Fruit fly (Drosophila melanogaster): Measurements from ENCODE around the gene AP-1mu.

The AP-1mu gene

DNA sequence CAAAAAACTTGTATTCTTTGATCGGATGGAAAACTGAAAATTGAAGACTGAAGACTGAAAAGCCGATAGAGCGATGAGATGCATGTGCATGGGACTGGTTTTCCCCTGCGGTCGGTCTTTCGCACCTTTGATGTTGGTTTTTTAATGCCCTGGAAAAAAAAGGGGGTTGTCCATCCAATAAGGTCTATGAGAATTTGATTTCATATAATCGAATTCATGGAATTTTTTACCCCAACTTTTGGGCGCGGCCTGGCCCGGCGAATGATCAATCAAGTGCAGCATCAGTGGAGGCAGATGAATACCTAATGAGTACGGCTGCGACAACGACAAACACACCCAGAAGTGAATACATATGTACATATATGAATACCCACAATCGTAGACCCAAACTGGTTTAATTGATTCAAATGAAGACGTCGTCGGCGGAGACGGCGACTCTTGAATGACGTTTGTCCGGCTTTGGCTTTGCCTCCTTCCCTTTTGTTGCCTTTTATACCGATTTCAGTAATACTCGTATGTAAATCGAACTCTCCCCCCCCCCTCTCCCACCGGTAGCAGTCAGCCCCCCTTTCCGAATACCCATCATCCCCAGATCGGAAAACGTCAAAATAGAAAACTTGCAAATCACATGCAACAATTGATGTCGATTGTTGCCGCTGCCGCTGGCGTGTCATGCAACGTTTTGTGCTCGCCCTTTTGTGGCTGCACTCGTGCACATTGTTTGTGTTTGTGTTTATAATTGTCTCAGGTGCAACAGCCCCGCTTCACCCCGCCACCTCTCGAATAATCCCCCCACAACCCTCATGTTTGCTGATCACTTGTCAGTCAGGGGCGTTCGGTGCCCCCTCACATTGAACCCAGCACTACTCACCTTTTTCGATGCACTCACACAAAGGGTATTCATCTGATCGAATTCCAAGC is 44.0 kb upstream of the AP-1mu start:
- TF ChIP-seq CG15710 (tag; optimal IDR thresholded peaks at IDR 0.05): no peak
- TF ChIP-seq CG8301 (tag; optimal IDR thresholded peaks at IDR 0.05): no peak
- no peak for TF ChIP-seq CG12605 (GFP tag; IDR thresholded peaks at IDR 0.05)
- peak; percentile 2 for TF ChIP-seq gl (tag; optimal IDR thresholded peaks at IDR 0.05)
- no peak for TF ChIP-seq CG34367 (tag; optimal IDR thresholded peaks at IDR 0.05)
- TF ChIP-seq rn (GFP tag; IDR thresholded peaks at IDR 0.05): no peak
- peak; percentile 12 for TF ChIP-seq EcR (GFP tag; optimal IDR thresholded peaks at IDR 0.05)
- no peak for TF ChIP-seq CG4496 (GFP tag; IDR thresholded peaks at IDR 0.05)

DNA sequence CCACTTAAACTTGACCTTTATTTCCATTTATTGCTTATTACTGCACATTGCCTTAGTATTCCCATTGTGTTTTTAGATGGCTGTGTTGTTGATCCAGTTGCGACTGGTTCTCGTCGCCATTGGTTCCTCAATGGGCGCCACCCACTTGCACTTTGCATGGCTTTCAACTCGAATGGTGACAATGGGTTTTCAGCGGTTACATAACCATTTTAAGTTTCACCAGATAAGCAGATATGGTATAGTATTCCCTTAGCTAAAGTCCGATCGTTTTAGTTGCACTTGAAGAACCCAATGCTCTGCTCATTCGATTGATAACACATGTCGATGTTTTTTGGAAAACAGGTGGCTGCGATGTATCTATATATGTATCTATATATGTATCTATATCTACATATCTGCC is 42.6 kb upstream of the AP-1mu start:
- no peak for TF ChIP-seq CG8301 (tag; optimal IDR thresholded peaks at IDR 0.05)
- TF ChIP-seq Pif1A (GFP tag; optimal IDR thresholded peaks at IDR 0.05): no peak
- no peak for TF ChIP-seq CG17806 (tag; optimal IDR thresholded peaks at IDR 0.05)
- no peak for TF ChIP-seq CG34367 (tag; optimal IDR thresholded peaks at IDR 0.05)
- no peak for TF ChIP-seq EcR (GFP tag; optimal IDR thresholded peaks at IDR 0.05)
- TF ChIP-seq CG15710 (tag; optimal IDR thresholded peaks at IDR 0.05): peak; percentile 7
- no peak for TF ChIP-seq gl (tag; optimal IDR thresholded peaks at IDR 0.05)
- TF ChIP-seq CG32121 (GFP tag; IDR thresholded peaks at IDR 0.05): no peak
- no peak for TF ChIP-seq CG13204 (GFP tag; optimal IDR thresholded peaks at IDR 0.05)

DNA sequence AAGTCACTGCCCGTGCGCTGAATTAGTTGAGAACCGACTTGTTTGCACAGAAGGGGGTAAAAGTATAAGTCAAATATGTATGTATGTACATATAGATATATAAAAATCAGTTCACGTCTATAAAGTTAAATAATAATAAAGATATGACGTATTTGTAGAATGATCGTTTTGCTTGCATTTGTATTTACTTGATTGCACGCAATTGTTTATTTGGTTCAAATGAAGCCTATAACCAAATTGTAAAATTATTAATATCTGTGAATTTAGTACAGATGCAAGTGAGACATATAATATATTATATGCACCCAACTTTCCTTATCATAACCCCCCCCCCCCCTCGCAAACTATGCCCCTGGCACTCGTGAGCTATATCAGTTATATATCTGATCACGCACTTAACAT is 41.2 kb upstream of the AP-1mu start:
- TF ChIP-seq CG12605 (GFP tag; IDR thresholded peaks at IDR 0.05) (no peak), CG13204 (GFP tag; optimal IDR thresholded peaks at IDR 0.05) (no peak), CG14655 (GFP tag; optimal IDR thresholded peaks at IDR 0.05) (peak; percentile 25), gl (tag; optimal IDR thresholded peaks at IDR 0.05) (peak; percentile 22), CG10348 (GFP tag; IDR thresholded peaks at IDR 0.05) (no peak), Ets98B (GFP tag; IDR thresholded peaks at IDR 0.05) (peak; percentile 40), CG8159 (tag; optimal IDR thresholded peaks at IDR 0.05) (peak; percentile 61), CG9948 (tag; optimal IDR thresholded peaks at IDR 0.05) (peak; percentile 6), CG4496 (GFP tag; IDR thresholded peaks at IDR 0.05) (peak; percentile 51; the same call in 2 of the 3 replicates), Pif1A (GFP tag; optimal IDR thresholded peaks at IDR 0.05) (peak; percentile 45), CG15710 (tag; optimal IDR thresholded peaks at IDR 0.05) (peak; percentile 40), Snoo (tag; optimal IDR thresholded peaks at IDR 0.05) (no peak), D1 (tag; optimal IDR thresholded peaks at IDR 0.05) (no peak), CG34367 (tag; optimal IDR thresholded peaks at IDR 0.05) (no peak), Pif1B (GFP tag; optimal IDR thresholded peaks at IDR 0.05) (peak; percentile 31), CG32121 (GFP tag; IDR thresholded peaks at IDR 0.05) (no peak), CG17806 (tag; optimal IDR thresholded peaks at IDR 0.05) (peak; percentile 45), EcR (GFP tag; optimal IDR thresholded peaks at IDR 0.05) (no peak), fd96Ca (GFP tag; IDR thresholded peaks at IDR 0.05) (no peak), rn (GFP tag; IDR thresholded peaks at IDR 0.05) (no peak), CG8301 (tag; optimal IDR thresholded peaks at IDR 0.05) (peak; percentile 27)

DNA sequence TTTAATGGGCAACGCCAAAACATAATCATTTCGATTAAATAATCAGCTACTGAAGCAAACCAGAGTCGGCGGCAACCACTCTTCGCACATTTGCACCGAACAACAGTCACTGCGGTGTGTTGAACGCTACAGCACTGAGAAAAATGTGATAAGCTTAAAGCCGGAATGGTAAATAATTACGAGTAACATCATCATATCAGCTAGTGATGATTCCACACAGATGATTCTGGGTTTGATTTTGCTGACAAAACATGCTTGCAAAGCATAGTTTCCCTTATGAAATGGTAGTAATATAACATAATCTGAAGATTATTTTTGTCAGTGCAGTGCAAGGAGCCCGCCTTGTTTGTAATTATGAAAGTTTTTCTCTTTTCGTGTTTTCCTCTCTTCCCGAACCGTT is 38.8 kb upstream of the AP-1mu start:
- TF ChIP-seq rn (GFP tag; IDR thresholded peaks at IDR 0.05) (peak; percentile 38; the same call in 1 of the 2 replicates), EcR (GFP tag; optimal IDR thresholded peaks at IDR 0.05) (no peak), D1 (tag; optimal IDR thresholded peaks at IDR 0.05) (peak; percentile 20), CG9948 (tag; optimal IDR thresholded peaks at IDR 0.05) (peak; percentile 75), CG15710 (tag; optimal IDR thresholded peaks at IDR 0.05) (peak; percentile 58), CG8159 (tag; optimal IDR thresholded peaks at IDR 0.05) (peak; percentile 67), CG8301 (tag; optimal IDR thresholded peaks at IDR 0.05) (peak; percentile 94), CG34367 (tag; optimal IDR thresholded peaks at IDR 0.05) (peak; percentile 47), CG13204 (GFP tag; optimal IDR thresholded peaks at IDR 0.05) (peak; percentile 6), Pif1A (GFP tag; optimal IDR thresholded peaks at IDR 0.05) (peak; percentile 85), Ets98B (GFP tag; IDR thresholded peaks at IDR 0.05) (peak; percentile 68), CG14655 (GFP tag; optimal IDR thresholded peaks at IDR 0.05) (peak; percentile 92), gl (tag; optimal IDR thresholded peaks at IDR 0.05) (peak; percentile 6), CG12605 (GFP tag; IDR thresholded peaks at IDR 0.05) (peak; percentile 73), CG10348 (GFP tag; IDR thresholded peaks at IDR 0.05) (peak; percentile 48; the same call in 1 of the 2 replicates), Pif1B (GFP tag; optimal IDR thresholded peaks at IDR 0.05) (peak; percentile 77), CG17806 (tag; optimal IDR thresholded peaks at IDR 0.05) (peak; percentile 75), CG4496 (GFP tag; IDR thresholded peaks at IDR 0.05) (peak; percentile 82), Snoo (tag; optimal IDR thresholded peaks at IDR 0.05) (peak; percentile 27), fd96Ca (GFP tag; IDR thresholded peaks at IDR 0.05) (peak; percentile 87), CG32121 (GFP tag; IDR thresholded peaks at IDR 0.05) (peak; percentile 76)

DNA sequence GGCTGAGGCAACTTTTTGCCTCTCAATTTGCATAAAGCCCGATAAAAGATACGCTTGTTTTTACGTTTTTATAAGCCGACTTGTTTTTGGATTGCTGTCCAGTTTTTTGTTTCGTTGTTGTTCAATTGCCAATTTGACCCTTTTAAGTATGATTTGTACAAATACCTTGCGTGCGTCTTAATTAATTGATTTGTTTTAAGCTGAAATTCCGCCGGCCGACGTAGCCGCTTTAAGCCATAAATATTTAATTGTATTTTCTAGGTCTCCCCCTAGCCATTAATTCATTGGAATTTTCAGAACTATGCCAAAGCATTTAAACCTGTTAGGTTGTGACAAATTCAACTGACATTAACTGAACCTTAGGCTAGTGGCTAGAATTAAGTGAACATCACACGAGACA is 37.3 kb upstream of the AP-1mu start:
- TF ChIP-seq rn (GFP tag; IDR thresholded peaks at IDR 0.05) (no peak), CG10348 (GFP tag; IDR thresholded peaks at IDR 0.05) (no peak), fd96Ca (GFP tag; IDR thresholded peaks at IDR 0.05) (no peak), CG4496 (GFP tag; IDR thresholded peaks at IDR 0.05) (no peak), CG14655 (GFP tag; optimal IDR thresholded peaks at IDR 0.05) (no peak), CG34367 (tag; optimal IDR thresholded peaks at IDR 0.05) (no peak), CG8159 (tag; optimal IDR thresholded peaks at IDR 0.05) (no peak), D1 (tag; optimal IDR thresholded peaks at IDR 0.05) (no peak), EcR (GFP tag; optimal IDR thresholded peaks at IDR 0.05) (no peak), CG15710 (tag; optimal IDR thresholded peaks at IDR 0.05) (no peak), CG8301 (tag; optimal IDR thresholded peaks at IDR 0.05) (no peak)
